Worm (Caenorhabditis elegans) whole organism, L3 larva: ENCODE data around the gene perm-5.

Source experiments
- ceh-16 ChIP-seq: sonication (generic microtip); optimal IDR thresholded peaks from 2 replicates; lab custom pipeline; 2017; ENCODE audit warnings: missing biosample characterization, missing genetic modification characterization
- daf-12 ChIP-seq: fragments of 150-350 bp; optimal IDR thresholded peaks from 2 replicates; lab custom pipeline; 2014; ENCODE audit warnings: missing biosample characterization, missing genetic modification reagents, missing genetic modification characterization
- egl-27 ChIP-seq: sonication (generic microtip); optimal IDR thresholded peaks from 4 replicates; lab custom pipeline; 2017; ENCODE audit warnings: missing biosample characterization, missing genetic modification reagents, missing genetic modification characterization
- elt-2 ChIP-seq: sonication (generic microtip); optimal IDR thresholded peaks from 2 replicates; lab custom pipeline; 2016; ENCODE audit warnings: missing genetic modification reagents, mild to moderate bottlenecking, missing genetic modification characterization, missing compliant biosample characterization
- elt-3 ChIP-seq, 3 experiments: fragments of 150-350 bp in 1 of 3; sonication (generic microtip) in 2 of 3; optimal IDR thresholded peaks; 2 replicates in 2 of 3; 4 replicates in 1 of 3; lab custom pipeline; 2014 to 2017; ENCODE audit warnings: missing biosample characterization in 3 of 3, missing genetic modification characterization in 3 of 3
- fkh-10 ChIP-seq: sonication (generic microtip); optimal IDR thresholded peaks from 2 replicates; lab custom pipeline; 2017; ENCODE audit warnings: missing biosample characterization, missing genetic modification reagents, missing genetic modification characterization
- nhr-11 ChIP-seq: fragments of 150-350 bp; optimal IDR thresholded peaks from 2 replicates; lab custom pipeline; 2014; ENCODE audit warnings: missing biosample characterization, missing genetic modification characterization
- nhr-237 ChIP-seq: fragments of 150-350 bp; optimal IDR thresholded peaks from 2 replicates; lab custom pipeline; 2014; ENCODE audit warnings: missing biosample characterization, missing genetic modification characterization
- nhr-76 ChIP-seq: fragments of 150-350 bp; sonication (generic microtip); optimal IDR thresholded peaks from 5 replicates; lab custom pipeline; 2014; ENCODE audit warnings: missing biosample characterization, missing genetic modification characterization

DNA sequence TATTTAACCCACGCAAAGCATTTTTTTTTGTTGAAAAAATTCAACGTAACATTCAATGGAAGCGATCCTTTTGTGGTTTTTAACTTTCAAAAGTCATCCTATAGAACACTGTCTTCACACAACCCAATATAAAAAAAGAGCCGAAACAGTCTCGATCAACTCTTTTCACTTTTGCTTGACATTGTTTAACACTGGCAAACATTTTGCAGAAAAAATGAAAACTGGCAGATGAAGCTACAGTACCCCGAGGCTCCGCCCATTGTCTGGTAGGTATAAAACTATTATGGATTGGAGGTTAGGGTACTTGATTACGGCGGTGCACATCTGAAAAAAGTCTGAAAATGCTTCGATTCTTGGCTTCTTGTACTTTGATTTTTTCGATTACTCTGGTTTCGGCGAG is 31.5 kb upstream of the perm-5 start, which contains the start of gene cpg-18:
- TF ChIP-seq daf-12 (tag; lab: Kevin White, UChicago) = no peak
- no peak for TF ChIP-seq fkh-10 (GFP tag; lab: Kevin White, UChicago)
- TF ChIP-seq egl-27 (tag; lab: Kevin White, UChicago) = no peak
- TF ChIP-seq nhr-237 = no peak
- TF ChIP-seq nhr-11 = no peak
- TF ChIP-seq nhr-76 (tag; lab: Kevin White, UChicago) = no peak
- no peak for TF ChIP-seq elt-2 (tag; lab: Kevin White, UChicago)
- no peak for TF ChIP-seq elt-3 (tag; optimal IDR thresholded peaks at IDR 0.05; lab: Kevin White, UChicago)
- TF ChIP-seq ceh-16 (tag; lab: Kevin White, UChicago) = no peak
